Fruit fly (Drosophila melanogaster): Measurements from ENCODE around the gene fh.

Gene fh

DNA sequence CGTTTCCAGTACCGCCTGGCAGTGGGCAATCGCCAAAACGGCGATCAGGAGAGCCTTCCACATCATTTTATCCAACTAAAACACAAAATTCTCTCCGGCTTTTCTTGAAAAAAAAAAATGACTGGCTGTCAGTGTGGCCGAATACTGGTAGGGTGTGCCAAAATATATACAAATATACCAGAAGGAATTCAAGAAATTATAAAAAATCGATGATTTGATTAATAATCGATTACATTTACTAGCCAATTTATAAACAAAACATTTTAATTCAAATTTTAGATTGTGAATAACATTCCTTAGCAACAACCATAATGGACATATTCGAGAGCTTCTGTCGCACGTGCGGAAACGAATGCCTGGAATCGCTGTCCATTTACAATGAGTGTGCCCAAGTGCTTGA lies 9.5 kb upstream of the fh start, which contains the start of the genes Ost48 and Dlip1 (continued):
- TF ChIP-seq hbn (GFP tag; IDR thresholded peaks at IDR 0.05; ENCODE audit: partially characterized antibody) (peak; percentile 46), bbx (GFP tag; IDR thresholded peaks at IDR 0.05; ENCODE audit: partially characterized antibody) (0 out of 2 replicates have a peak, but pooled peaks have one; percentile 25), so (GFP tag; IDR thresholded peaks at IDR 0.05) (no peak), Dfd (GFP tag; optimal IDR thresholded peaks at IDR 0.05) (no peak), CG15479 (GFP tag; optimal IDR thresholded peaks at IDR 0.05) (no peak), gsb-n (tag; optimal IDR thresholded peaks at IDR 0.05) (no peak), sd (tag; optimal IDR thresholded peaks at IDR 0.05) (peak; percentile 34), CG10543 (GFP tag; optimal IDR thresholded peaks at IDR 0.05) (no peak), Atf6 (GFP tag; IDR thresholded peaks at IDR 0.05) (no peak), Sox100B (GFP tag; optimal IDR thresholded peaks at IDR 0.05) (no peak), B-H2 (GFP tag; optimal IDR thresholded peaks at IDR 0.05) (no peak), Hr3 (GFP tag; optimal IDR thresholded peaks at IDR 0.05) (no peak), Dref (GFP tag; IDR thresholded peaks at IDR 0.05) (peak; percentile 67), Lim3 (GFP tag; IDR thresholded peaks at IDR 0.05) (no peak), CG15011 (GFP tag; optimal IDR thresholded peaks at IDR 0.05) (no peak), CG17829 (tag; optimal IDR thresholded peaks at IDR 0.05) (no peak), Scr (GFP tag; IDR thresholded peaks at IDR 0.05; ENCODE audit: partially characterized antibody) (peak; percentile 49; the same call in 1 of the 2 replicates), MBD-R2 (GFP tag; IDR thresholded peaks at IDR 0.05) (peak; percentile 7; the same call in 1 of the 2 replicates), Asciz (GFP tag; optimal IDR thresholded peaks at IDR 0.05) (no peak), CG8478 (optimal IDR thresholded peaks at IDR 0.05) (no peak), Deaf1 (tag; optimal IDR thresholded peaks at IDR 0.05) (no peak), CG4424 (GFP tag; optimal IDR thresholded peaks at IDR 0.05) (no peak), tin (GFP tag; optimal IDR thresholded peaks at IDR 0.05) (no peak), ham (GFP tag; IDR thresholded peaks at IDR 0.05) (no peak), CG43689 (GFP tag; IDR thresholded peaks at IDR 0.05) (no peak), mirr (GFP tag; optimal IDR thresholded peaks at IDR 0.05) (no peak), CG16863 (GFP tag; optimal IDR thresholded peaks at IDR 0.05) (no peak), ttk (GFP tag; IDR thresholded peaks at IDR 0.05) (no peak), en (GFP tag; optimal IDR thresholded peaks at IDR 0.05) (no peak), peb (GFP tag; IDR thresholded peaks at IDR 0.05) (no peak), gce (GFP tag; IDR thresholded peaks at IDR 0.05) (no peak), E2f2 (GFP tag; IDR thresholded peaks at IDR 0.05) (peak; percentile 65), D (optimal IDR thresholded peaks at IDR 0.05) (no peak), D (GFP tag; optimal IDR thresholded peaks at IDR 0.05) (no peak), slou (GFP tag; optimal IDR thresholded peaks at IDR 0.05) (no peak), CG8290 (GFP tag; optimal IDR thresholded peaks at IDR 0.05) (no peak), CG8290 (tag; optimal IDR thresholded peaks at IDR 0.05) (no peak), YL-1 (GFP tag; optimal IDR thresholded peaks at IDR 0.05) (peak; percentile 37), CG9215 (GFP tag; IDR thresholded peaks at IDR 0.05) (no peak), grau (tag; optimal IDR thresholded peaks at IDR 0.05) (no peak), hkb (optimal IDR thresholded peaks at IDR 0.05) (no peak), hkb (GFP tag; IDR thresholded peaks at IDR 0.05) (no peak), NFAT (GFP tag; IDR thresholded peaks at IDR 0.05) (no peak), Dp (GFP tag; optimal IDR thresholded peaks at IDR 0.05) (peak; percentile 51), bsh (GFP tag; optimal IDR thresholded peaks at IDR 0.05) (no peak), CG10274 (GFP tag; optimal IDR thresholded peaks at IDR 0.05) (no peak), Aef1 (GFP tag; IDR thresholded peaks at IDR 0.05) (no peak), Dad (GFP tag; optimal IDR thresholded peaks at IDR 0.05) (no peak), Bteb2 (GFP tag; optimal IDR thresholded peaks at IDR 0.05) (no peak), CG17361 (GFP tag; IDR thresholded peaks at IDR 0.05) (no peak), CG30403 (GFP tag; optimal IDR thresholded peaks at IDR 0.05) (no peak), da (GFP tag; optimal IDR thresholded peaks at IDR 0.05) (no peak), CG7839 (tag; optimal IDR thresholded peaks at IDR 0.05) (no peak)
